Worm (Caenorhabditis elegans): ENCODE data around the gene R12B2.2.

R12B2.2 gene

ce11 chrIII:5794982-5795381 lies 11.8 kb upstream of the R12B2.2 start:
- no peak for TF ChIP-seq Y48G9A.11 (GFP tag; IDR thresholded peaks at IDR 0.05)
- TF ChIP-seq nhr-28 (tag; optimal IDR thresholded peaks at IDR 0.05) = no peak
- no peak for TF ChIP-seq daf-8 (GFP tag; IDR thresholded peaks at IDR 0.05)
- no peak for TF ChIP-seq hlh-30 (tag; optimal IDR thresholded peaks at IDR 0.05; ENCODE audit: insufficient read depth)
- no peak for TF ChIP-seq duxl-1 (tag; optimal IDR thresholded peaks at IDR 0.05; ENCODE audit: poor library complexity)
- TF ChIP-seq hlh-11 (tag; optimal IDR thresholded peaks at IDR 0.05) = no peak
- TF ChIP-seq snpc-4 (tag; optimal IDR thresholded peaks at IDR 0.05) = no peak
- no peak for TF ChIP-seq ceh-44 (GFP tag; IDR thresholded peaks at IDR 0.05)
- no peak for TF ChIP-seq mxl-3 (GFP tag; optimal IDR thresholded peaks at IDR 0.05)
- TF ChIP-seq nhr-77 (tag; optimal IDR thresholded peaks at IDR 0.05) = no peak
- no peak for TF ChIP-seq nhr-41 (GFP tag; IDR thresholded peaks at IDR 0.05)
- TF ChIP-seq unc-62 (GFP tag; optimal IDR thresholded peaks at IDR 0.05 in 1 of 2) = no peak
- TF ChIP-seq unc-62 (tag; optimal IDR thresholded peaks at IDR 0.05) = no peak
- no peak for TF ChIP-seq spr-1 (tag; optimal IDR thresholded peaks at IDR 0.05)
- TF ChIP-seq zfp-2 (tag; optimal IDR thresholded peaks at IDR 0.05) = no peak

DNA sequence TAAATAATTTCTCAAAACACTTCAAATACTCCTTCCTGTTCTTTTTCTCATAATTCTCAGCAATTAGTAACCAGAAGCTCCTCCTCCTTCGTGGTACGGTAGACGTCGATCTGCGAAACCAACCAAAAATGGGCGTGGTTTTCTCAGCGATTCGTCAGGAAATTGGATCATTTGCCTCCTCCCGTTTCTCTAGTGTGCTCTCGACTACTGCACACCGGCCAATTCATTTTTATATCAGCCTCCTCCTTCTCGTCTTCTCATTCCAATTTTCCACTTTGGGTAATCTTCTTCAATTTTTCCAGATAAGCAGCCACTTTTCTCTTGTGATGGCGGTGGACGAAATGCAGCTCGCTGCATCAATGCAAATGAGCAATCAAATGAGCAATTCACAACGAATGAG lies 8.1 kb upstream of the R12B2.2 start, which contains the start of gene ceh-10:
TSS of gene ceh-10 (plus strand) at position 301 of the 400 bp plus-strand sequence.
- TF ChIP-seq tra-1 (GFP tag; IDR thresholded peaks at IDR 0.05) (no peak), ceh-44 (GFP tag; IDR thresholded peaks at IDR 0.05) (no peak)

DNA sequence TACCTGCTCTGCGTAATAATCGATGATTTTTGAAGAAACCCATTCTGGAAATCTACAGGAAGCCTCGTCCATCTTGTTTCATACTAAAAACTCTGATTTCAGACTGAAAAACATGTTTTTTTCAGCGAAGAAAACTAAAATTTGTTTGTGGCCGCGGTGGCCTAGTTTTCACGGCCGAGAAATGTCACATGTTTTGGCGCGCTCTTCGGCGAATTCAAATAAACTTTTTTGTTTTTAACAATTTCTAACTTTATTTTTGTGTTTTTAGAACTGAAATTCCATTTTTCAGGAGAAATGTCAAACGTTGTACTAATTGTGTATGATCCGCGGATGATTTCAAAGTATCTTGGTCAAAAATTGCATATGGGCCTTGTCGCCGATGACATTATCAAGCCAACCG lies 3.8 kb upstream of the R12B2.2 start, which contains the start of the genes polq-1 and him-10:
TSS of gene polq-1 (minus strand) at position 190 of the 400 bp plus-strand sequence.
TSS of gene him-10 (plus strand) at position 290 of the 400 bp plus-strand sequence.
- peak; percentile 76 for TF ChIP-seq dpl-1 (GFP tag; optimal IDR thresholded peaks at IDR 0.05)
- no peak for TF ChIP-seq lim-7 (GFP tag; IDR thresholded peaks at IDR 0.05)
- peak; percentile 55 for TF ChIP-seq hlh-30 (tag; optimal IDR thresholded peaks at IDR 0.05; ENCODE audit: insufficient read depth)
- TF ChIP-seq hif-1 (tag; optimal IDR thresholded peaks at IDR 0.05) = peak in 1 of 2 experiments; percentile 38
- TF ChIP-seq unc-130 (GFP tag; optimal IDR thresholded peaks at IDR 0.05) = peak; percentile 59
- peak; percentile 89 for TF ChIP-seq mes-2 (tag; optimal IDR thresholded peaks at IDR 0.05; ENCODE audit: poor library complexity, severe bottlenecking)

- TF ChIP-seq aha-1 (tag) = no peak
- no peak for TF ChIP-seq php-3 (GFP tag; IDR thresholded peaks at IDR 0.05)
- TF ChIP-seq F44E2.7 (GFP tag; IDR thresholded peaks at IDR 0.05) = no peak
- TF ChIP-seq skn-1 (tag; optimal IDR thresholded peaks at IDR 0.05) = no peak
- TF ChIP-seq lir-3 (tag; optimal IDR thresholded peaks at IDR 0.05) = no peak
- TF ChIP-seq ceh-32 (tag; optimal IDR thresholded peaks at IDR 0.05; ENCODE audit: poor library complexity) = no peak
- no peak for TF ChIP-seq duxl-1 (tag; optimal IDR thresholded peaks at IDR 0.05; ENCODE audit: poor library complexity)
Observed at ce11 chrIII:5805273-5805672, 1.5 kb upstream of the R12B2.2 start, which contains the start of gene R12B2.3. Gene R12B2.3 (plus strand): TSS chrIII:5805573.

DNA sequence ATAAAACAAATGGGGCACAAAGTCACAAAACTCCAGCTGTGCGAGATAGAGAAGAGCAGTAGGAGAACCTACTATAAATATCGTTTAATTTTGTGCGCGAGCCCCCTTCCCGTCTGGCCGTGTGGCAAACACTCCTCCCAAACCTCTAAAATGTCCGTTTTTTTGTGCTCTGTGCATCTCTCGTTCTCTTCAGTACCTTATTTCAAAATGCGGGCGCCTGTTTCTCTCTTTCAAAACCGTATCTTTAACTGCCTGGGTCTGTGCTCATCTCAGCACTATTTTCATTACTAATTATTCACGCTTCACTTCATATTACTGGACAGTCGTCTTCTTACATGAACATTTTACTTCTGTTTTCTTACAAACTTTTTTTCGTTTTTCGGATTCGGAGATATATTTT lies 3.2 kb downstream of the R12B2.2 start:
- TF ChIP-seq ztf-7 (tag; optimal IDR thresholded peaks at IDR 0.05) (no peak), tag-97 (GFP tag; IDR thresholded peaks at IDR 0.05) (no peak), lin-13 (GFP tag; optimal IDR thresholded peaks at IDR 0.05) (no peak), daf-12 (tag; optimal IDR thresholded peaks at IDR 0.05) (no peak), ztf-11 (tag; optimal IDR thresholded peaks at IDR 0.05) (no peak), gei-8 (GFP tag; optimal IDR thresholded peaks at IDR 0.05) (no peak), nhr-237 (tag; optimal IDR thresholded peaks at IDR 0.05) (no peak), nhr-48 (tag; optimal IDR thresholded peaks at IDR 0.05) (no peak), ctbp-1 (GFP tag; IDR thresholded peaks at IDR 0.05) (no peak), nhr-41 (GFP tag; IDR thresholded peaks at IDR 0.05) (no peak), Y105C5A.15 (GFP tag; IDR thresholded peaks at IDR 0.05) (no peak), lin-15B (tag; optimal IDR thresholded peaks at IDR 0.05) (no peak), R02D3.7 (tag; optimal IDR thresholded peaks at IDR 0.05) (no peak), lin-1 (GFP tag; IDR thresholded peaks at IDR 0.05) (no peak), aha-1 (tag) (peak; percentile 34), mdt-29 (GFP tag; IDR thresholded peaks at IDR 0.05) (no peak), zfp-3 (GFP tag; conservative IDR thresholded peaks at IDR 0.05) (no peak), ceh-20 (GFP tag; IDR thresholded peaks at IDR 0.05) (no peak), dmd-6 (GFP tag; IDR thresholded peaks at IDR 0.05) (peak; percentile 8; the same call in 1 of the 2 replicates), hlh-11 (tag; optimal IDR thresholded peaks at IDR 0.05) (peak; percentile 25), arid-1 (GFP tag; conservative IDR thresholded peaks at IDR 0.05) (no peak)

All from whole organism, L4 larva.